Worm (Caenorhabditis elegans) whole organism, L4 larva: ENCODE data around the gene B0410.3.

Experiments
- F10B5.3 ChIP-seq: sonication (generic microtip); optimal IDR thresholded peaks from 2 replicates; lab custom pipeline; 2016; ENCODE audit warnings: mild to moderate bottlenecking, missing genetic modification characterization, missing compliant biosample characterization
- F37D6.2 ChIP-seq: sonication (generic microtip); optimal IDR thresholded peaks from 2 replicates; lab custom pipeline; 2016; ENCODE audit warnings: mild to moderate bottlenecking, missing genetic modification characterization, missing compliant biosample characterization
- R02D3.7 ChIP-seq: fragments of 150-350 bp; sonication (generic microtip); optimal IDR thresholded peaks from 3 replicates; lab custom pipeline; 2014; ENCODE audit warnings: missing biosample characterization, missing genetic modification characterization
- Y105C5A.15 ChIP-seq: fragments of 200-800 bp; sonication (Bioruptor generic); IDR thresholded peaks from 2 replicates; pipeline ENCODE4 v1.3.6; 2022; ENCODE audit warnings: missing genetic modification characterization, missing compliant biosample characterization
- Y5F2A.4 ChIP-seq: fragments of 200-800 bp; sonication (Bioruptor generic); optimal IDR thresholded peaks from 2 replicates; lab custom pipeline; 2018; ENCODE audit warnings: mild to moderate bottlenecking, missing genetic modification characterization, missing compliant biosample characterization
- Y75B8A.6 ChIP-seq: fragments of 200-800 bp; sonication (Bioruptor generic); IDR thresholded peaks from 2 replicates; pipeline ENCODE4 v1.3.6; 2022; ENCODE audit warnings: missing genetic modification reagents, missing genetic modification characterization, missing compliant biosample characterization
- ZK337.2 ChIP-seq: fragments of 200-800 bp; sonication (Bioruptor generic); IDR thresholded peaks from 2 replicates; pipeline ENCODE4 v1.3.6; 2022; ENCODE audit warnings: missing genetic modification reagents, missing genetic modification characterization, missing compliant biosample characterization
- ZK546.5 ChIP-seq, 2 experiments: sonication (generic microtip); optimal IDR thresholded peaks; 2 replicates each; lab custom pipeline; 2017; ENCODE audit warnings: missing biosample characterization in 2 of 2, missing genetic modification characterization in 2 of 2
- aha-1 ChIP-seq: fragments of 150-350 bp; peaks from one replicate; lab custom pipeline; 2014; ENCODE audit warnings: missing biosample characterization, missing genetic modification characterization
- daf-12 ChIP-seq: fragments of 150-350 bp; optimal IDR thresholded peaks from 2 replicates; lab custom pipeline; 2014; ENCODE audit warnings: missing biosample characterization, missing genetic modification reagents, missing genetic modification characterization
- egl-27 ChIP-seq: sonication (generic microtip); optimal IDR thresholded peaks from 3 replicates; lab custom pipeline; 2017; ENCODE audit warnings: missing biosample characterization, missing genetic modification reagents, missing genetic modification characterization
- fkh-10 ChIP-seq: fragments of 150-350 bp; optimal IDR thresholded peaks from 2 replicates; lab custom pipeline; 2014; ENCODE audit warnings: missing biosample characterization, missing genetic modification reagents, missing genetic modification characterization
- jun-1 ChIP-seq: fragments of 150-350 bp; optimal IDR thresholded peaks from 2 replicates; lab custom pipeline; 2014; ENCODE audit warnings: missing biosample characterization, missing genetic modification reagents, missing genetic modification characterization
- lin-1 ChIP-seq: fragments of 200-800 bp; sonication (Bioruptor generic); IDR thresholded peaks from 2 replicates; pipeline ENCODE4 v1.3.6; 2022; ENCODE audit warnings: missing genetic modification reagents, missing genetic modification characterization, missing compliant biosample characterization
- lin-15B ChIP-seq: fragments of 150-350 bp; sonication (generic microtip); optimal IDR thresholded peaks from 3 replicates; lab custom pipeline; 2014; ENCODE audit warnings: missing biosample characterization, missing genetic modification characterization
- lsy-2 ChIP-seq, 2 experiments: fragments of 150-350 bp in 1 of 2; sonication (generic microtip) in 1 of 2; optimal IDR thresholded peaks; 2 replicates each; lab custom pipeline; 2014 to 2017; ENCODE audit warnings: missing biosample characterization in 2 of 2, missing genetic modification characterization in 2 of 2
- madf-5 ChIP-seq, 2 experiments: fragments of 200-800 bp; sonication (Bioruptor generic); IDR thresholded peaks; 2 replicates each; pipeline ENCODE4 v1.3.6; 2022; ENCODE audit warnings: missing compliant biosample characterization in 2 of 2, missing genetic modification characterization in 2 of 2
- madf-9 ChIP-seq: fragments of 200-800 bp; sonication (Bioruptor generic); conservative IDR thresholded peaks from 2 replicates; pipeline ENCODE4 v1.3.6; 2022; ENCODE audit warnings: missing genetic modification reagents, missing genetic modification characterization, missing compliant biosample characterization
- mdl-1 ChIP-seq, 2 experiments: fragments of 150-350 bp in 1 of 2; sonication (generic microtip) in 1 of 2; optimal IDR thresholded peaks; 2 replicates each; lab custom pipeline; 2014 to 2017; ENCODE audit warnings: missing biosample characterization in 2 of 2, missing genetic modification characterization in 2 of 2
- mdt-29 ChIP-seq: fragments of 200-800 bp; sonication (Bioruptor generic); IDR thresholded peaks from 2 replicates; pipeline ENCODE4 v1.3.6; 2022; ENCODE audit warnings: missing genetic modification reagents, missing genetic modification characterization, missing compliant biosample characterization
- nhr-102 ChIP-seq: sonication (generic microtip); optimal IDR thresholded peaks from 2 replicates; lab custom pipeline; 2016; ENCODE audit warnings: mild to moderate bottlenecking, missing genetic modification characterization, moderate library complexity, missing compliant biosample characterization
- nhr-111 ChIP-seq: fragments of 200-800 bp; sonication (Bioruptor generic); optimal IDR thresholded peaks from 2 replicates; lab custom pipeline; 2018; ENCODE audit warnings: mild to moderate bottlenecking, missing genetic modification characterization, missing compliant biosample characterization
- nhr-25 ChIP-seq: sonication (generic microtip); optimal IDR thresholded peaks from 2 replicates; lab custom pipeline; 2017; ENCODE audit warnings: missing genetic modification characterization, mild to moderate bottlenecking, missing compliant biosample characterization, antibody characterized with exemption, moderate library complexity, borderline replicate concordance; ENCODE audit not compliant: insufficient read depth
- nhr-42 ChIP-seq: fragments of 200-800 bp; sonication (Bioruptor generic); IDR thresholded peaks from 2 replicates; pipeline ENCODE4 v1.3.6; 2022; ENCODE audit warnings: missing genetic modification characterization, missing compliant biosample characterization
- nhr-48 ChIP-seq: sonication (generic microtip); optimal IDR thresholded peaks from 2 replicates; lab custom pipeline; 2016; ENCODE audit warnings: mild to moderate bottlenecking, missing genetic modification characterization, missing compliant biosample characterization
- rbr-2 ChIP-seq: sonication (generic microtip); optimal IDR thresholded peaks from 2 replicates; lab custom pipeline; 2016; ENCODE audit warnings: missing genotype, missing genetic modification characterization, missing compliant biosample characterization
- saeg-2 ChIP-seq: fragments of 200-800 bp; sonication (Bioruptor generic); IDR thresholded peaks from 2 replicates; pipeline ENCODE4 v1.3.6; 2022; ENCODE audit warnings: missing genetic modification reagents, missing genetic modification characterization, missing compliant biosample characterization
- snpc-4 ChIP-seq: fragments of 150-350 bp; optimal IDR thresholded peaks from 2 replicates; lab custom pipeline; 2014; ENCODE audit warnings: missing biosample characterization, missing genetic modification characterization
- unc-39 ChIP-seq: sonication (generic microtip); optimal IDR thresholded peaks from 2 replicates; lab custom pipeline; 2017; ENCODE audit warnings: missing biosample characterization, missing genetic modification characterization
- unc-62 ChIP-seq, 3 experiments: fragments of 150-350 bp in 1 of 3; sonication (generic microtip); optimal IDR thresholded peaks in 2 of 3; peaks in 1 of 3; 1 replicate in 1 of 3; 2 replicates in 2 of 3; lab custom pipeline; 2014 to 2017; ENCODE audit warnings: missing biosample characterization in 3 of 3, missing genetic modification characterization in 3 of 3, missing genetic modification reagents in 3 of 3, missing genotype in 1 of 3
- vab-7 ChIP-seq: fragments of 200-800 bp; sonication (Bioruptor generic); IDR thresholded peaks from 2 replicates; pipeline ENCODE4 v1.3.6; 2022; ENCODE audit warnings: missing genetic modification reagents, missing genetic modification characterization, missing compliant biosample characterization
- zag-1 ChIP-seq: fragments of 150-350 bp; optimal IDR thresholded peaks from 2 replicates; lab custom pipeline; 2014; ENCODE audit warnings: missing biosample characterization, missing genetic modification characterization

Gene B0410.3

ce11 chrX:2877433-2877832 lies 13.9 kb downstream of the B0410.3 start:
- TF ChIP-seq unc-62 (GFP tag; optimal IDR thresholded peaks at IDR 0.05 in 1 of 2; lab: Kevin White, UChicago) (peak in 1 of 2 experiments; percentile 54), unc-62 (tag; optimal IDR thresholded peaks at IDR 0.05; lab: Kevin White, UChicago) (no peak), nhr-25 (peak; percentile 35), unc-39 (no peak)

ce11 chrX:2874598-2874997 lies 16.7 kb downstream of the B0410.3 start:
- TF ChIP-seq nhr-102 (tag; lab: Kevin White, UChicago) = no peak
- no peak for TF ChIP-seq lin-15B
- TF ChIP-seq Y5F2A.4 (GFP tag; lab: Kevin White, UChicago) = no peak
- TF ChIP-seq F10B5.3 (tag; lab: Kevin White, UChicago) = no peak
- no peak for TF ChIP-seq fkh-10 (GFP tag; lab: Kevin White, UChicago)
- no peak for TF ChIP-seq nhr-111 (GFP tag; lab: Kevin White, UChicago)
- TF ChIP-seq madf-9 (GFP tag; lab: Robert Waterston, UW) = no peak
- no peak for TF ChIP-seq mdt-29
- TF ChIP-seq ZK546.5 (tag; optimal IDR thresholded peaks at IDR 0.05; lab: Kevin White, UChicago) = no peak
- no peak for TF ChIP-seq Y105C5A.15
- TF ChIP-seq egl-27 (tag; lab: Kevin White, UChicago) = no peak
- TF ChIP-seq rbr-2 (tag; lab: Kevin White, UChicago) = no peak
- TF ChIP-seq madf-5 (GFP tag; IDR thresholded peaks at IDR 0.05; lab: Robert Waterston, UW) = no peak
- no peak for TF ChIP-seq snpc-4
- TF ChIP-seq mdl-1 (tag; optimal IDR thresholded peaks at IDR 0.05; lab: Kevin White, UChicago) = no peak

ce11 chrX:2873272-2873671 lies 18.0 kb downstream of the B0410.3 start:
- TF ChIP-seq zag-1 (tag; lab: Kevin White, UChicago) (no peak), unc-39 (no peak), unc-62 (GFP tag; optimal IDR thresholded peaks at IDR 0.05 in 1 of 2; lab: Kevin White, UChicago) (peak in 1 of 2 experiments; percentile 91), unc-62 (tag; optimal IDR thresholded peaks at IDR 0.05; lab: Kevin White, UChicago) (no peak), mdt-29 (no peak)

- peak; percentile 34 for TF ChIP-seq aha-1 (tag; lab: Kevin White, UChicago)
- TF ChIP-seq zag-1 (tag; lab: Kevin White, UChicago) = no peak
Observed at ce11 chrX:2871037-2871436, 20.3 kb downstream of the B0410.3 start, which contains the start of gene F53B3.3. TSS of gene F53B3.3 (minus strand) at chrX:2871137.

ce11 chrX:2865591-2866217 lies 25.6 kb downstream of the B0410.3 start:
- TF ChIP-seq rbr-2 (tag; lab: Kevin White, UChicago) = no peak
- no peak for TF ChIP-seq jun-1 (tag; lab: Kevin White, UChicago)
- no peak for TF ChIP-seq Y75B8A.6 (GFP tag; lab: Robert Waterston, UW)
- no peak for TF ChIP-seq R02D3.7 (tag; lab: Kevin White, UChicago)
- peak; percentile 52 for TF ChIP-seq aha-1 (tag; lab: Kevin White, UChicago)
- TF ChIP-seq F37D6.2 (tag; lab: Kevin White, UChicago) = no peak
- TF ChIP-seq nhr-111 (GFP tag; lab: Kevin White, UChicago) = no peak
- 0 out of 2 replicates have a peak, but pooled peaks have one; percentile 48 for TF ChIP-seq saeg-2
- TF ChIP-seq ZK337.2 (GFP tag; lab: Robert Waterston, UW) = no peak
- no peak for TF ChIP-seq lin-1 (GFP tag; lab: Robert Waterston, UW)
- TF ChIP-seq nhr-42 = no peak
- no peak for TF ChIP-seq vab-7
- peak in 1 of 2 experiments; percentile 2 for TF ChIP-seq lsy-2 (tag; optimal IDR thresholded peaks at IDR 0.05; lab: Kevin White, UChicago)
- TF ChIP-seq nhr-48 = no peak
- TF ChIP-seq daf-12 = no peak
- TF ChIP-seq, all 104 proteins: peak for 3
